Worm (Caenorhabditis elegans) whole organism, L4 larva: ENCODE measurements around the gene npp-18.

ENCODE experiments used
- D1046.2 ChIP-seq: fragments of 200-800 bp; sonication (Bioruptor generic); IDR thresholded peaks from 2 replicates; pipeline ENCODE4 v1.3.6; 2022; ENCODE audit warnings: missing genetic modification characterization, missing compliant biosample characterization
- F44E2.7 ChIP-seq: fragments of 200-800 bp; sonication (Bioruptor generic); IDR thresholded peaks from 2 replicates; pipeline ENCODE4 v2.1.2; 2022; ENCODE audit warnings: missing genetic modification characterization, missing compliant biosample characterization
- F49E8.2 ChIP-seq: sonication (generic microtip); optimal IDR thresholded peaks from 2 replicates; lab custom pipeline; 2016; ENCODE audit warnings: missing compliant biosample characterization, mild to moderate bottlenecking, missing genetic modification characterization, borderline replicate concordance
- aha-1 ChIP-seq: fragments of 150-350 bp; peaks from one replicate; lab custom pipeline; 2014; ENCODE audit warnings: missing biosample characterization, missing genetic modification characterization
- aly-2 ChIP-seq: sonication (generic microtip); optimal IDR thresholded peaks from 2 replicates; lab custom pipeline; 2018; ENCODE audit warnings: missing biosample characterization, missing genetic modification characterization
- ama-1 ChIP-seq: fragments of 150-350 bp; optimal IDR thresholded peaks from 2 replicates; lab custom pipeline; 2014; ENCODE audit warnings: inconsistent platforms, mixed read lengths
- ceh-20 ChIP-seq: fragments of 200-800 bp; sonication (Bioruptor generic); IDR thresholded peaks from 2 replicates; pipeline ENCODE4 v1.3.6; 2022; ENCODE audit warnings: missing genetic modification reagents, missing genetic modification characterization, missing compliant biosample characterization
- ceh-32 ChIP-seq: sonication (generic microtip); optimal IDR thresholded peaks from 2 replicates; lab custom pipeline; 2016; ENCODE audit warnings: mild to moderate bottlenecking, missing genetic modification characterization, missing compliant biosample characterization; ENCODE audit not compliant: poor library complexity
- ceh-62 ChIP-seq: sonication (generic microtip); optimal IDR thresholded peaks from 2 replicates; lab custom pipeline; 2017; ENCODE audit warnings: missing biosample characterization, missing genetic modification characterization
- daf-12 ChIP-seq: fragments of 150-350 bp; optimal IDR thresholded peaks from 2 replicates; lab custom pipeline; 2014; ENCODE audit warnings: missing biosample characterization, missing genetic modification reagents, missing genetic modification characterization
- daf-16 ChIP-seq, 3 experiments: sonication (generic microtip); optimal IDR thresholded peaks; 2 replicates each; lab custom pipeline; 2016 to 2017; ENCODE audit warnings: missing genetic modification characterization in 3 of 3, missing genetic modification reagents in 3 of 3, mild to moderate bottlenecking in 2 of 3, missing compliant biosample characterization in 2 of 3, missing biosample characterization in 1 of 3, moderate library complexity in 1 of 3
- daf-19 ChIP-seq: fragments of 200-800 bp; sonication (Bioruptor generic); conservative IDR thresholded peaks from 2 replicates; pipeline ENCODE4 v1.3.6; 2022; ENCODE audit warnings: missing genetic modification characterization, missing compliant biosample characterization
- dmd-6 ChIP-seq: fragments of 200-800 bp; sonication (Bioruptor generic); IDR thresholded peaks from 2 replicates; pipeline ENCODE4 v1.3.6; 2022; ENCODE audit warnings: missing genetic modification reagents, missing genetic modification characterization, missing compliant biosample characterization
- dmd-8 ChIP-seq: fragments of 200-800 bp; sonication (Bioruptor generic); IDR thresholded peaks from 2 replicates; pipeline ENCODE4 v1.3.6; 2022; ENCODE audit warnings: missing genetic modification characterization, missing compliant biosample characterization
- hif-1 ChIP-seq, 2 experiments: sonication (generic microtip); optimal IDR thresholded peaks; 2 replicates each; lab custom pipeline; 2016 to 2017; ENCODE audit warnings: missing compliant biosample characterization in 2 of 2, missing genetic modification characterization in 2 of 2, missing genetic modification reagents in 2 of 2, missing genotype in 2 of 2, mild to moderate bottlenecking in 1 of 2
- hlh-11 ChIP-seq: fragments of 200-800 bp; sonication (Bioruptor generic); optimal IDR thresholded peaks from 2 replicates; lab custom pipeline; 2018; ENCODE audit warnings: mild to moderate bottlenecking, missing genetic modification characterization, missing compliant biosample characterization
- hmg-1.1 ChIP-seq: fragments of 200-800 bp; sonication (Bioruptor generic); IDR thresholded peaks from 2 replicates; pipeline ENCODE4 v1.3.6; 2022; ENCODE audit warnings: missing genetic modification reagents, missing genetic modification characterization, missing compliant biosample characterization
- lim-7 ChIP-seq: fragments of 200-800 bp; sonication (Bioruptor generic); IDR thresholded peaks from 2 replicates; pipeline ENCODE4 v1.3.6; 2022; ENCODE audit warnings: missing genetic modification characterization, missing compliant biosample characterization
- lin-15B ChIP-seq: fragments of 150-350 bp; sonication (generic microtip); optimal IDR thresholded peaks from 3 replicates; lab custom pipeline; 2014; ENCODE audit warnings: missing biosample characterization, missing genetic modification characterization
- lin-39 ChIP-seq: fragments of 150-350 bp; optimal IDR thresholded peaks from 2 replicates; lab custom pipeline; 2014; ENCODE audit warnings: missing biosample characterization, missing genetic modification reagents, missing genetic modification characterization
- madf-5 ChIP-seq, 2 experiments: fragments of 200-800 bp; sonication (Bioruptor generic); IDR thresholded peaks; 2 replicates each; pipeline ENCODE4 v1.3.6; 2022; ENCODE audit warnings: missing compliant biosample characterization in 2 of 2, missing genetic modification characterization in 2 of 2
- mdl-1 ChIP-seq, 2 experiments: fragments of 150-350 bp in 1 of 2; sonication (generic microtip) in 1 of 2; optimal IDR thresholded peaks; 2 replicates each; lab custom pipeline; 2014 to 2017; ENCODE audit warnings: missing biosample characterization in 2 of 2, missing genetic modification characterization in 2 of 2
- mdt-29 ChIP-seq: fragments of 200-800 bp; sonication (Bioruptor generic); IDR thresholded peaks from 2 replicates; pipeline ENCODE4 v1.3.6; 2022; ENCODE audit warnings: missing genetic modification reagents, missing genetic modification characterization, missing compliant biosample characterization
- mes-2 ChIP-seq: sonication (generic microtip); optimal IDR thresholded peaks from 2 replicates; lab custom pipeline; 2016; ENCODE audit warnings: missing genotype, mild to moderate bottlenecking, missing genetic modification characterization, missing compliant biosample characterization; ENCODE audit not compliant: poor library complexity, severe bottlenecking
- mxl-2 ChIP-seq: fragments of 200-800 bp; sonication (Bioruptor generic); conservative IDR thresholded peaks from 2 replicates; pipeline ENCODE4 v1.3.6; 2022; ENCODE audit warnings: missing genetic modification reagents, missing genetic modification characterization, missing compliant biosample characterization
- nhr-102 ChIP-seq: sonication (generic microtip); optimal IDR thresholded peaks from 2 replicates; lab custom pipeline; 2016; ENCODE audit warnings: mild to moderate bottlenecking, missing genetic modification characterization, moderate library complexity, missing compliant biosample characterization
- nhr-237 ChIP-seq: sonication (generic microtip); optimal IDR thresholded peaks from 2 replicates; lab custom pipeline; 2017; ENCODE audit warnings: missing biosample characterization, missing genetic modification characterization
- nhr-25 ChIP-seq: sonication (generic microtip); optimal IDR thresholded peaks from 2 replicates; lab custom pipeline; 2017; ENCODE audit warnings: missing genetic modification characterization, mild to moderate bottlenecking, missing compliant biosample characterization, antibody characterized with exemption, moderate library complexity, borderline replicate concordance; ENCODE audit not compliant: insufficient read depth
- nhr-28 ChIP-seq: fragments of 150-350 bp; optimal IDR thresholded peaks from 2 replicates; lab custom pipeline; 2014; ENCODE audit warnings: missing biosample characterization, missing genetic modification characterization
- nhr-41 ChIP-seq: fragments of 200-800 bp; sonication (Bioruptor generic); IDR thresholded peaks from 2 replicates; pipeline ENCODE4 v1.3.6; 2022; ENCODE audit warnings: missing genetic modification reagents, missing genetic modification characterization, missing compliant biosample characterization
- nhr-6 ChIP-seq: fragments of 150-350 bp; optimal IDR thresholded peaks from 2 replicates; lab custom pipeline; 2014; ENCODE audit warnings: missing biosample characterization, missing genetic modification characterization
- nhr-76 ChIP-seq: fragments of 150-350 bp; optimal IDR thresholded peaks from 2 replicates; lab custom pipeline; 2014; ENCODE audit warnings: missing biosample characterization, missing genetic modification characterization
- php-3 ChIP-seq: fragments of 200-800 bp; sonication (Bioruptor generic); IDR thresholded peaks from 2 replicates; pipeline ENCODE4 v1.3.6; 2022; ENCODE audit warnings: missing genetic modification reagents, missing genetic modification characterization, missing compliant biosample characterization
- pqm-1 ChIP-seq: sonication (generic microtip); optimal IDR thresholded peaks from 2 replicates; lab custom pipeline; 2017; ENCODE audit warnings: missing biosample characterization, missing genetic modification characterization
- rbr-2 ChIP-seq: sonication (generic microtip); optimal IDR thresholded peaks from 2 replicates; lab custom pipeline; 2016; ENCODE audit warnings: missing genotype, missing genetic modification characterization, missing compliant biosample characterization
- snpc-1.2 ChIP-seq: fragments of 200-800 bp; sonication (Bioruptor generic); IDR thresholded peaks from 2 replicates; pipeline ENCODE4 v1.3.6; 2022; ENCODE audit warnings: missing genetic modification reagents, missing genetic modification characterization, missing compliant biosample characterization
- unc-62 ChIP-seq, 3 experiments: fragments of 150-350 bp in 1 of 3; sonication (generic microtip); optimal IDR thresholded peaks in 2 of 3; peaks in 1 of 3; 1 replicate in 1 of 3; 2 replicates in 2 of 3; lab custom pipeline; 2014 to 2017; ENCODE audit warnings: missing biosample characterization in 3 of 3, missing genetic modification characterization in 3 of 3, missing genetic modification reagents in 3 of 3, missing genotype in 1 of 3
- vab-7 ChIP-seq: fragments of 200-800 bp; sonication (Bioruptor generic); IDR thresholded peaks from 2 replicates; pipeline ENCODE4 v1.3.6; 2022; ENCODE audit warnings: missing genetic modification reagents, missing genetic modification characterization, missing compliant biosample characterization
- zag-1 ChIP-seq: fragments of 150-350 bp; optimal IDR thresholded peaks from 2 replicates; lab custom pipeline; 2014; ENCODE audit warnings: missing biosample characterization, missing genetic modification characterization
- zip-2 ChIP-seq: fragments of 150-350 bp; optimal IDR thresholded peaks from 2 replicates; lab custom pipeline; 2014; ENCODE audit warnings: missing biosample characterization, missing genetic modification characterization
- ztf-11 ChIP-seq: fragments of 150-350 bp; optimal IDR thresholded peaks from 2 replicates; lab custom pipeline; 2014; ENCODE audit warnings: missing biosample characterization, missing genetic modification characterization

The npp-18 gene

DNA sequence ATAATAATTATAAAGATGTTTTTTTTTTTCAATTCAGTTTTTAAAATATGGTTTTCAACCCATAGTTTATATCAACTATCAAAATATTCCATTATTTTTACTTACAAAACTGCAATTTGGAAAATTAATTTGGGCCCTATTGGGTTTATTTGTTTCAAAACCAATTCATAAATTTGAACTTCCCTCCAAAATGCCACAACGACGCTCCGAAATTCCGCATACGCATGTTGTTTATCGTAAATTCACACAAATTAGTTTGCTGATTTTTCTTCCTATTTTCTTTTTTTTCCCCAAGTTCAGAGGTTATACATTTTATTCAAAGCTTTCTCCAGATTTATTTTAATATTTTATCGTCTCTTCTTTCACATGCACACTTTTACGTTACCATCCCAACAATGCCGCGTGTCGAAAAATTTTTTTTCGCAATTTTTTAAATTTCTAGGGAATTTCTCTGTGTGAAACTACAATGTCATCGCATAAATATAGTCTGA lies 40.2 kb upstream of the npp-18 start, which contains the start of gene F56A8.3 (continued):
- no peak for TF ChIP-seq mdl-1 (tag; optimal IDR thresholded peaks at IDR 0.05; lab: Kevin White, UChicago)
- TF ChIP-seq lin-39 (tag; lab: Kevin White, UChicago), result no peak
- no peak for TF ChIP-seq zip-2 (tag; lab: Kevin White, UChicago)
- no peak for TF ChIP-seq hif-1 (tag; optimal IDR thresholded peaks at IDR 0.05; lab: Kevin White, UChicago)
- no peak for TF ChIP-seq php-3 (GFP tag; lab: Robert Waterston, UW)
- TF ChIP-seq mdt-29 (GFP tag; lab: Robert Waterston, UW), result no peak
- no peak for TF ChIP-seq F44E2.7
- TF ChIP-seq mxl-2 (GFP tag; lab: Robert Waterston, UW), result no peak
- no peak for TF ChIP-seq daf-12 (tag; lab: Kevin White, UChicago)
- no peak for TF ChIP-seq nhr-237 (tag; lab: Kevin White, UChicago)
- no peak for TF ChIP-seq ztf-11 (tag; lab: Kevin White, UChicago)
- TF ChIP-seq snpc-1.2 (GFP tag; lab: Robert Waterston, UW), result no peak
- peak; percentile 85 for TF ChIP-seq mes-2
- TF ChIP-seq madf-5 (GFP tag; IDR thresholded peaks at IDR 0.05; lab: Robert Waterston, UW), result no peak
- TF ChIP-seq D1046.2 (GFP tag; lab: Robert Waterston, UW), result no peak
- TF ChIP-seq nhr-6 (tag; lab: Kevin White, UChicago), result peak; percentile 80
- TF ChIP-seq zag-1 (tag; lab: Kevin White, UChicago), result no peak
- no peak for TF ChIP-seq lim-7 (GFP tag; lab: Robert Waterston, UW)
- TF ChIP-seq hlh-11, result no peak
- no peak for TF ChIP-seq aly-2 (tag; lab: Kevin White, UChicago)
- TF ChIP-seq nhr-102, result no peak
- no peak for TF ChIP-seq aha-1 (tag; lab: Kevin White, UChicago)
- no peak for TF ChIP-seq daf-16 (GFP tag; optimal IDR thresholded peaks at IDR 0.05; lab: Kevin White, UChicago)
- peak; percentile 21 for TF ChIP-seq daf-16 (tag; optimal IDR thresholded peaks at IDR 0.05; lab: Kevin White, UChicago)
- TF ChIP-seq nhr-76 (tag; lab: Kevin White, UChicago), result no peak
- no peak for TF ChIP-seq lin-15B (tag; lab: Kevin White, UChicago)
- peak; percentile 38 for TF ChIP-seq nhr-28 (tag; lab: Kevin White, UChicago)
- TF ChIP-seq daf-19 (GFP tag; lab: Robert Waterston, UW), result no peak
- TF ChIP-seq dmd-6 (GFP tag; lab: Robert Waterston, UW), result peak; percentile 18; the same call in 1 of the 2 replicates
- no peak for TF ChIP-seq pqm-1 (tag; lab: Kevin White, UChicago)
- TF ChIP-seq nhr-25 (tag; lab: Kevin White, UChicago), result peak; percentile 51
- TF ChIP-seq nhr-41, result no peak
- TF ChIP-seq dmd-8 (GFP tag; lab: Robert Waterston, UW), result no peak
- TF ChIP-seq unc-62 (GFP tag; optimal IDR thresholded peaks at IDR 0.05 in 1 of 2; lab: Kevin White, UChicago), result no peak
- TF ChIP-seq unc-62 (tag; optimal IDR thresholded peaks at IDR 0.05; lab: Kevin White, UChicago), result no peak
- TF ChIP-seq hmg-1.1 (GFP tag; lab: Robert Waterston, UW), result peak; percentile 45
- no peak for TF ChIP-seq ceh-32 (tag; lab: Kevin White, UChicago)
- no peak for TF ChIP-seq ceh-20 (GFP tag; lab: Robert Waterston, UW)
- TF ChIP-seq rbr-2 (tag; lab: Kevin White, UChicago), result peak; percentile 12
- TF ChIP-seq F49E8.2 (tag; lab: Kevin White, UChicago), result no peak
- TF ChIP-seq vab-7 (GFP tag; lab: Robert Waterston, UW), result no peak
- no peak for TF ChIP-seq ama-1 (lab: Kevin White, UChicago)
- TF ChIP-seq ceh-62 (tag; lab: Kevin White, UChicago), result no peak
